Fruit fly (Drosophila melanogaster): ENCODE results near the gene CG13113.

The CG13113 gene

dm6 chr2L:9510429-9510828 is 33.5 kb upstream of the CG13113 start:
- TF ChIP-seq noc (tag; optimal IDR thresholded peaks at IDR 0.05): no peak

- TF ChIP-seq noc (tag; optimal IDR thresholded peaks at IDR 0.05): no peak
Measured at dm6 chr2L:9512401-9513198, 31.4 kb upstream of the CG13113 start.

- no peak for TF ChIP-seq noc (tag; optimal IDR thresholded peaks at IDR 0.05)
Measured at dm6 chr2L:9513771-9514170, 30.2 kb upstream of the CG13113 start.

dm6 chr2L:9520886-9521868 is 22.8 kb upstream of the CG13113 start, which contains the start of gene Oatp30B:
Gene Oatp30B, plus strand, starts transcription at chr2L:9521210.
- peak; percentile 92 for TF ChIP-seq noc (tag; optimal IDR thresholded peaks at IDR 0.05)

dm6 chr2L:9522766-9523174 is 21.2 kb upstream of the CG13113 start:
- no peak for TF ChIP-seq noc (tag; optimal IDR thresholded peaks at IDR 0.05)

- TF ChIP-seq noc (tag; optimal IDR thresholded peaks at IDR 0.05): no peak
Measured at dm6 chr2L:9524915-9525314, 19.1 kb upstream of the CG13113 start.

dm6 chr2L:9525719-9526118 is 18.3 kb upstream of the CG13113 start:
- peak; percentile 69 for TF ChIP-seq noc (tag; optimal IDR thresholded peaks at IDR 0.05)

dm6 chr2L:9526518-9526917 is 17.5 kb upstream of the CG13113 start:
- TF ChIP-seq noc (tag; optimal IDR thresholded peaks at IDR 0.05): peak; percentile 55

- no peak for TF ChIP-seq noc (tag; optimal IDR thresholded peaks at IDR 0.05)
Measured at dm6 chr2L:9528215-9528614, 15.8 kb upstream of the CG13113 start, which contains the start of gene CG31883. Gene CG31883, plus strand, starts transcription at chr2L:9528515.

- peak; percentile 56 for TF ChIP-seq noc (tag; optimal IDR thresholded peaks at IDR 0.05)
Measured at dm6 chr2L:9529858-9530378, 14.1 kb upstream of the CG13113 start.

- no peak for TF ChIP-seq noc (tag; optimal IDR thresholded peaks at IDR 0.05)
Measured at dm6 chr2L:9539988-9540573, 3.9 kb upstream of the CG13113 start, which contains the start of gene CG17855. Gene CG17855, plus strand, starts transcription at chr2L:9540523.

- no peak for TF ChIP-seq noc (tag; optimal IDR thresholded peaks at IDR 0.05)
Measured at dm6 chr2L:9542578-9542977, 1.4 kb upstream of the CG13113 start, which contains the start of gene Cpr30B. Gene Cpr30B, plus strand, starts transcription at chr2L:9542878.

dm6 chr2L:9545511-9545910 is 1.5 kb downstream of the CG13113 start, which contains the start of gene CG13114:
Gene CG13114, plus strand, starts transcription at chr2L:9545811.
- no peak for TF ChIP-seq noc (tag; optimal IDR thresholded peaks at IDR 0.05)

dm6 chr2L:9550880-9551279 is 6.9 kb downstream of the CG13113 start:
- TF ChIP-seq noc (tag; optimal IDR thresholded peaks at IDR 0.05): no peak

- TF ChIP-seq noc (tag; optimal IDR thresholded peaks at IDR 0.05): no peak
Measured at dm6 chr2L:9557858-9558257, 13.9 kb downstream of the CG13113 start.
